Worm (Caenorhabditis elegans): ENCODE results near the gene Y68A4A.10.

ce11 chrV:17170822-17171221 lies 31.1 kb upstream of the Y68A4A.10 start, which contains the start of gene srw-51:
- TF ChIP-seq F13C5.2 (tag; optimal IDR thresholded peaks at IDR 0.05), result no peak
- TF ChIP-seq ama-1 (optimal IDR thresholded peaks at IDR 0.05), result no peak
- TF ChIP-seq ceh-36 (tag; optimal IDR thresholded peaks at IDR 0.05), result no peak
- TF ChIP-seq flt-1 (GFP tag; IDR thresholded peaks at IDR 0.05), result no peak
- TF ChIP-seq ets-7 (tag; optimal IDR thresholded peaks at IDR 0.05), result no peak
- no peak for TF ChIP-seq tra-4 (tag; optimal IDR thresholded peaks at IDR 0.05)
- TF ChIP-seq hmg-4 (GFP tag; optimal IDR thresholded peaks at IDR 0.05), result no peak
- TF ChIP-seq ceh-13 (GFP tag; optimal IDR thresholded peaks at IDR 0.05), result no peak
- no peak for TF ChIP-seq pes-1 (GFP tag; IDR thresholded peaks at IDR 0.05)
- no peak for TF ChIP-seq hnd-1 (tag; optimal IDR thresholded peaks at IDR 0.05)
- no peak for TF ChIP-seq B0310.2 (tag; optimal IDR thresholded peaks at IDR 0.05)
- TF ChIP-seq tbx-37 (GFP tag; conservative IDR thresholded peaks at IDR 0.05), result no peak
- TF ChIP-seq hmbx-1 (tag; optimal IDR thresholded peaks at IDR 0.05), result no peak
- no peak for TF ChIP-seq sea-1 (GFP tag; conservative IDR thresholded peaks at IDR 0.05)

Data from whole organism, early embryonic.